Fruit fly (Drosophila melanogaster) whole organism, pupa: ENCODE measurements around the gene CG43175.

Experiments used
- CG10348 ChIP-seq: fragments of 200-800 bp; sonication (Bioruptor generic); IDR thresholded peaks from 2 replicates; pipeline ENCODE4 v1.3.6; 2022; ENCODE audit warnings: missing biosample characterization, missing genetic modification characterization
- CG12605 ChIP-seq: fragments of 200-800 bp; sonication (Bioruptor generic); IDR thresholded peaks from 2 replicates; pipeline ENCODE4 v1.3.6; 2022; ENCODE audit warnings: missing biosample characterization, missing genetic modification characterization
- CG13204 ChIP-seq: fragments of 200-800 bp; sonication (Bioruptor generic); optimal IDR thresholded peaks from 2 replicates; lab custom pipeline; 2018; ENCODE audit warnings: missing biosample characterization, mild to moderate bottlenecking, missing genetic modification characterization, moderate library complexity
- CG14655 ChIP-seq: fragments of 200-800 bp; sonication (Bioruptor generic); optimal IDR thresholded peaks from 3 replicates; lab custom pipeline; 2017; ENCODE audit warnings: mild to moderate bottlenecking, missing biosample characterization, missing genetic modification reagents, missing genetic modification characterization
- CG15710 ChIP-seq: fragments of 200-800 bp; sonication (Bioruptor generic); optimal IDR thresholded peaks from 2 replicates; lab custom pipeline; 2018; ENCODE audit warnings: missing biosample characterization, mild to moderate bottlenecking, missing genetic modification characterization, moderate library complexity
- CG17806 ChIP-seq: fragments of 200-800 bp; sonication (Bioruptor generic); optimal IDR thresholded peaks from 2 replicates; lab custom pipeline; 2018; ENCODE audit warnings: missing biosample characterization, mild to moderate bottlenecking, missing genetic modification characterization, moderate library complexity
- CG32121 ChIP-seq: fragments of 200-800 bp; sonication (Bioruptor generic); IDR thresholded peaks from 2 replicates; pipeline ENCODE4 v1.3.6; 2022; ENCODE audit warnings: missing biosample characterization, missing genetic modification characterization
- CG34367 ChIP-seq: fragments of 200-800 bp; sonication (Bioruptor generic); optimal IDR thresholded peaks from 2 replicates; lab custom pipeline; 2018; ENCODE audit warnings: missing biosample characterization, mild to moderate bottlenecking, missing genetic modification characterization
- CG4496 ChIP-seq: fragments of 200-800 bp; sonication (Bioruptor generic); IDR thresholded peaks from 3 replicates; pipeline ENCODE4 v1.3.6; 2022; ENCODE audit warnings: missing biosample characterization, missing genetic modification characterization
- CG8159 ChIP-seq: fragments of 200-800 bp; sonication (Bioruptor generic); optimal IDR thresholded peaks from 3 replicates; lab custom pipeline; 2018; ENCODE audit warnings: missing biosample characterization, mild to moderate bottlenecking, missing genetic modification characterization, moderate library complexity
- CG8301 ChIP-seq: fragments of 200-800 bp; sonication (Bioruptor generic); optimal IDR thresholded peaks from 2 replicates; lab custom pipeline; 2018; ENCODE audit warnings: missing biosample characterization, mild to moderate bottlenecking, missing genetic modification characterization
- CG9948 ChIP-seq: fragments of 200-800 bp; sonication (Bioruptor generic); optimal IDR thresholded peaks from 2 replicates; lab custom pipeline; 2018; ENCODE audit warnings: missing biosample characterization, mild to moderate bottlenecking, missing genetic modification characterization, moderate library complexity
- D1 ChIP-seq: fragments of 200-800 bp; sonication (Bioruptor generic); optimal IDR thresholded peaks from 2 replicates; lab custom pipeline; 2018; ENCODE audit warnings: missing biosample characterization, mild to moderate bottlenecking, missing genetic modification characterization, moderate library complexity
- EcR ChIP-seq: fragments of 200-800 bp; sonication (Bioruptor generic); optimal IDR thresholded peaks from 3 replicates; lab custom pipeline; 2019; ENCODE audit warnings: missing biosample characterization, missing genetic modification characterization, mild to moderate bottlenecking, moderate library complexity, missing genetic modification reagents
- Ets98B ChIP-seq: fragments of 200-800 bp; sonication (Bioruptor generic); IDR thresholded peaks from 2 replicates; pipeline ENCODE4 v1.3.6; 2022; ENCODE audit warnings: missing biosample characterization, missing genetic modification characterization
- Pif1A ChIP-seq: fragments of 200-800 bp; sonication (Bioruptor generic); optimal IDR thresholded peaks from 3 replicates; lab custom pipeline; 2016; ENCODE audit warnings: missing biosample characterization, missing genetic modification characterization
- Pif1B ChIP-seq: fragments of 200-800 bp; sonication (Bioruptor generic); optimal IDR thresholded peaks from 3 replicates; lab custom pipeline; 2016; ENCODE audit warnings: missing biosample characterization, missing genetic modification characterization
- Snoo ChIP-seq: fragments of 200-800 bp; sonication (Bioruptor generic); optimal IDR thresholded peaks from 3 replicates; lab custom pipeline; 2017; ENCODE audit warnings: missing biosample characterization, mild to moderate bottlenecking, missing genetic modification characterization, inconsistent platforms
- fd96Ca ChIP-seq: fragments of 200-800 bp; sonication (Bioruptor generic); IDR thresholded peaks from 3 replicates; pipeline ENCODE4 v1.3.6; 2022; ENCODE audit warnings: missing biosample characterization, missing genetic modification characterization
- gl ChIP-seq: fragments of 200-800 bp; sonication (Bioruptor generic); optimal IDR thresholded peaks from 2 replicates; lab custom pipeline; 2018; ENCODE audit warnings: missing biosample characterization, mild to moderate bottlenecking, missing genetic modification characterization
- rn ChIP-seq: fragments of 200-800 bp; sonication (Bioruptor generic); IDR thresholded peaks from 2 replicates; pipeline ENCODE4 v1.3.6; 2022; ENCODE audit warnings: missing biosample characterization, missing genetic modification characterization

Gene CG43175

DNA sequence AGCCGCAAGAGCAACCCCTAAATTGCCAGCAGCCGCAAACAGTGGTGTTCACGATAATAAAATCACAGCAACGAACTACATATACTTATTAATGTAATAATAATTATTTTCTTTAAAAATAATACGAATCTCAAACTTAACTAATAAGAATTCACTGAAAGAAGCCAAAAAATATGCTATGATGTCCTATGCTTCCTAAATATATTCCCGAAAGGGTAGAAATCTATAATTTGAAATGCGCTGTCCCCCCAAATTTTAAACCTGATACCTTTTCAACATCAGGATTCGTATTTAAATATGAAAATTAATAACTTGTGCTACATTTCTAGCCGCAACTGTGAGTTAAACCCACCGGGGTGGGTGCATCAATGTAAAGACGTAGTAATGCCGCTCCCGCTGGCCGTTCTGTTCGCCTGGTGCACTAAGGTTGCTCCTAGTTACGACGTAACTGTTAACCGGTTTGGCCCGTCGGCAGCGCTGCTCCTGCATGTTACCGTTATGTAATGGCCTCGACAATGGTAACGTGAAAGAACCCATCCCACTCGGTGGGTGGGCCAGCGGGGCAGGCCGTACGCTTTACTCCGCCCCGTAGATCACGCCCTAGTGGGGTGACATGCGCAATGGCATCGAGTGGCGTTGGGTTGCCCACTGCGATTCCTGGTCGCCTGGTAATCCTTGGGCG is 26.2 kb upstream of the CG43175 start:
- no peak for TF ChIP-seq Snoo (tag; lab: Kevin White, UChicago)
- peak; percentile 79 for TF ChIP-seq CG13204 (GFP tag; lab: Kevin White, UChicago)
- TF ChIP-seq CG14655 (GFP tag; lab: Kevin White, UChicago), result peak; percentile 73
- TF ChIP-seq CG9948 (tag; lab: Kevin White, UChicago), result no peak
- peak; percentile 31 for TF ChIP-seq Pif1A (GFP tag; lab: Kevin White, UChicago)
- no peak for TF ChIP-seq D1 (tag; lab: Kevin White, UChicago)
- TF ChIP-seq Pif1B (GFP tag; lab: Kevin White, UChicago), result peak; percentile 1
- TF ChIP-seq CG8159, result peak; percentile 82
- peak; percentile 72 for TF ChIP-seq CG15710 (tag; lab: Kevin White, UChicago)
- no peak for TF ChIP-seq rn (GFP tag; lab: Robert Waterston, UW)
- TF ChIP-seq EcR (GFP tag; lab: Kevin White, UChicago), result no peak
- peak; percentile 61 for TF ChIP-seq CG17806 (tag; lab: Kevin White, UChicago)
- TF ChIP-seq CG34367, result peak; percentile 33
- no peak for TF ChIP-seq Ets98B
- TF ChIP-seq CG12605 (GFP tag; lab: Robert Waterston, UW), result no peak
- TF ChIP-seq, all 21 proteins: peak for 8

DNA sequence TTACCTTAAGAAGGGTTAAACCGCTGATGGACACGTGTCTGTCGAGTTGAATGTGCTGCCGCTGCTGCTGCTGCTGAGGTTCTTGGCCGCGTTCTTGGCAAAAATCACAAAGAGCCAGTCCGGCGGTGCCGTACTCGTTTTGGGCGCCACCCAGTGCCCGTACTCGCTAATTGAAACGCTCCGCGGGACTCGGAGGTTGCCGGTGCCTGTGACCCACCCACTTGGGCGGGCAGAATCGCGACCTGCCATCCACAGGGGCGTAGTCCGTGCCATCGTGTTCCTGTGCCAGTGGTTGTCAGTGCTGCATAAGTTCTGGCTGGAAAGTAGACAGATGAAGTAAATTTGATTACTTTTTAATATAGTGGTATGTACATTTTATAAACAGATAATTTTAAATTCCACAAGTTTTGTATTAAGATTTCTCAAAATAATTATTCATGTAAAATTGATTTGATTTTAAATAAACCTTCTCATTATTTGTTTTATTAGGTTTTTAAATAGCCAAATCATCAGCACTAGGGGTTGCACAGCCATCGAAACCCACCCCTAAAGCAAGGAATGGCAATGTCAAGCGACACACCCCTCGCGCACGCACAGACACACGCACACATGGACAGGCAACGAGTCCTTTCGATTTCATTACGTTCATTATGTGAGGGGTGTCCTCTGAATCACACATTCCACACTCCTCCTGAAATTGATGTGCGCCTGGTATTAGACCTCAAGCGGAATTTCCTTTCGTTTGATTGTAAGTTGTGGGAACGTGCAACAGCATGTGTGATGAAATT is 25.4 kb upstream of the CG43175 start:
- peak; percentile 50 for TF ChIP-seq EcR (GFP tag; lab: Kevin White, UChicago)
- TF ChIP-seq CG8301 (tag; lab: Kevin White, UChicago), result no peak
- TF ChIP-seq rn (GFP tag; lab: Robert Waterston, UW), result no peak
- TF ChIP-seq Pif1A (GFP tag; lab: Kevin White, UChicago), result peak; percentile 4
- TF ChIP-seq CG13204 (GFP tag; lab: Kevin White, UChicago), result peak; percentile 66
- TF ChIP-seq CG4496 (GFP tag; lab: Robert Waterston, UW), result 0 out of 3 replicates have a peak, but pooled peaks have one; percentile 24
- no peak for TF ChIP-seq CG10348 (GFP tag; lab: Robert Waterston, UW)
- no peak for TF ChIP-seq Ets98B
- no peak for TF ChIP-seq CG17806 (tag; lab: Kevin White, UChicago)
- peak; percentile 15 for TF ChIP-seq CG8159
- TF ChIP-seq, all 21 proteins: peak for 5

DNA sequence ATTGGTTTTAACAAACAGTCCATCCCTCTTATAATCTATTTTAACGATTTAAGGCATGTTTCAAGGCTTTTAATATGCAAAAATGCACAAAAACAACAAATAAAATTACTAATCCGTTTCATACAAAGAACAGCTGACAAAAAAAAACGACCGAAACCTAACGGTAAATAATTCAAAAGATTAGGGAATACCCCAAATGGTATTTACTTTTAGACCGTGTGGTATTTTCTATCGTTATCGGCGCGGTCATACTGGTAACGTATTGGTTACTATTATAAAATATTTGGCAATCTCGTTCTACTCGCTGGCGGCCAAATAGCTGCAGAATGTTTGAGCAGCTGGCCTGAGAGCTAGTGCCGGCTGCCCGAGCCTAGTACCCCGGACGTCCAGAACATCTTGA is 24.6 kb upstream of the CG43175 start, which contains the start of gene sll:
sll (plus strand) TSS at position 235 of the 400 bp plus-strand sequence.
- peak; percentile 9; the same call in 1 of the 3 replicates for TF ChIP-seq CG4496 (GFP tag; lab: Robert Waterston, UW)
- TF ChIP-seq CG13204 (GFP tag; lab: Kevin White, UChicago), result no peak

DNA sequence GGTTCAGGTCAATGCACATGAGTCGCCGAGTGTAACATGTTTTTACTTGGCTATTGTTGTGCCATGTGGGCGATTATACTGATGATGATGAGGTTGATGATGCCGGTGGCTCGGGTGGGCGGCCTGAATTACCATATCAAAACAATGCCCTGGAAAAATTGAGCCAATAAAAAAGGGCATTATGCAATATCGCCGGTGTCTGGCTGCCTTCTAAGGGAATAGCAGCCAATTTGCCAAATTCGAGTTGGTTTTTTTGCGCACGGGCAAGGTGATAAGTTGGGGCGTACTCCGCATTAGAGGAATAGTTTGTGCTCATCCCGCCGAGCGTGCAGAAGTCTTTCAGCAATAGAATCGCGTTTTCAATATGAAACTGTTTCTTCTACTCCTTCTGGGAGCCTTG is 21.5 kb upstream of the CG43175 start, which contains the start of gene CG14329:
CG14329 (plus strand) TSS at position 301 of the 400 bp plus-strand sequence.
- TF ChIP-seq CG32121 (GFP tag; lab: Robert Waterston, UW) (no peak), CG17806 (tag; lab: Kevin White, UChicago) (no peak), fd96Ca (no peak), CG8301 (tag; lab: Kevin White, UChicago) (no peak), gl (tag; lab: Kevin White, UChicago) (no peak), Pif1A (GFP tag; lab: Kevin White, UChicago) (no peak), CG14655 (GFP tag; lab: Kevin White, UChicago) (no peak), Ets98B (no peak), CG13204 (GFP tag; lab: Kevin White, UChicago) (no peak), CG10348 (GFP tag; lab: Robert Waterston, UW) (no peak), D1 (tag; lab: Kevin White, UChicago) (no peak), CG15710 (tag; lab: Kevin White, UChicago) (no peak), EcR (GFP tag; lab: Kevin White, UChicago) (no peak), CG4496 (GFP tag; lab: Robert Waterston, UW) (no peak), rn (GFP tag; lab: Robert Waterston, UW) (no peak), CG8159 (no peak)

DNA sequence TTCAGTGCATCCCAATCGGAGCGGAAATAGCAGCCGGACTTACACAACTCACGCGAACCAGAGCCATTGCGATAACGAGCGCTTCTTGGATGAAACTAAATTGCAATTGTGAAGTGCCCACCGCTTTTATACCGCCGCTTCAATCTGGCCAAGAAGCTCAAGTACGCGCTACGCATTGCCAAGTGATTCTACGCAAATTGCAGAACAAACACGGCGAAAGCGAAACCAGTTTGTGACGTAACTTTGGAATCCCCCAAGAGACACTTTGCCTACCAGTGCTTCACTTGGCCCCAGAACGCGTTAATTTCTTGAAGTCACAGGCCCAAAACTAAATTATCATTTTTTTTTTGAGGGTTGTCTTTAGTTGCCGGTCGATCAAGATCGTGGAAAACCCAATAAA is 19.1 kb upstream of the CG43175 start, which contains the start of gene Edg91:
Edg91 (minus strand) TSS at position 101 of the 400 bp plus-strand sequence.
- TF ChIP-seq CG4496 (GFP tag; lab: Robert Waterston, UW), result no peak
- no peak for TF ChIP-seq EcR (GFP tag; lab: Kevin White, UChicago)
- TF ChIP-seq CG14655 (GFP tag; lab: Kevin White, UChicago), result no peak
- no peak for TF ChIP-seq Pif1B (GFP tag; lab: Kevin White, UChicago)
- no peak for TF ChIP-seq fd96Ca
- no peak for TF ChIP-seq CG32121 (GFP tag; lab: Robert Waterston, UW)
- TF ChIP-seq CG17806 (tag; lab: Kevin White, UChicago), result no peak
- no peak for TF ChIP-seq rn (GFP tag; lab: Robert Waterston, UW)
- TF ChIP-seq CG34367, result no peak
- TF ChIP-seq gl (tag; lab: Kevin White, UChicago), result no peak
- TF ChIP-seq CG8301 (tag; lab: Kevin White, UChicago), result no peak
- TF ChIP-seq Ets98B, result no peak
- no peak for TF ChIP-seq CG8159
- no peak for TF ChIP-seq CG13204 (GFP tag; lab: Kevin White, UChicago)
- TF ChIP-seq Snoo (tag; lab: Kevin White, UChicago), result no peak
- no peak for TF ChIP-seq CG15710 (tag; lab: Kevin White, UChicago)
- TF ChIP-seq D1 (tag; lab: Kevin White, UChicago), result no peak
- TF ChIP-seq CG9948 (tag; lab: Kevin White, UChicago), result no peak
- TF ChIP-seq CG12605 (GFP tag; lab: Robert Waterston, UW), result no peak
- TF ChIP-seq Pif1A (GFP tag; lab: Kevin White, UChicago), result no peak
- TF ChIP-seq, all 21 proteins: peak for 0
